Worm (Caenorhabditis elegans) whole organism, dauer: Measurements from ENCODE around the gene str-102.

ENCODE experiments used
- unc-62 ChIP-seq: sonication (generic microtip); optimal IDR thresholded peaks from 2 replicates; lab custom pipeline; 2017; ENCODE audit warnings: missing biosample characterization, missing genetic modification reagents, missing genetic modification characterization

Gene str-102

ce11 chrV:15380857-15381256 is 4.0 kb upstream of the str-102 start, which contains the start of gene dhs-23:
dhs-23 (plus strand) TSS chrV:15381219.
- no peak for TF ChIP-seq unc-62 (GFP tag; lab: Kevin White, UChicago)

- no peak for TF ChIP-seq unc-62 (GFP tag; lab: Kevin White, UChicago)
Measured at ce11 chrV:15383739-15384138, 1.1 kb upstream of the str-102 start, which contains the start of gene str-88. str-88 (minus strand) TSS chrV:15383839.

- TF ChIP-seq unc-62 (GFP tag; lab: Kevin White, UChicago): no peak
Measured at ce11 chrV:15388820-15389384, 4.1 kb downstream of the str-102 start, which contains the start of gene srh-170. srh-170 (minus strand) TSS chrV:15388870.

- no peak for TF ChIP-seq unc-62 (GFP tag; lab: Kevin White, UChicago)
Measured at ce11 chrV:15392064-15392463, 7.2 kb downstream of the str-102 start.

- TF ChIP-seq unc-62 (GFP tag; lab: Kevin White, UChicago): no peak
Measured at ce11 chrV:15394906-15395305, 10.1 kb downstream of the str-102 start, which contains the start of gene T06E6.1. T06E6.1 (minus strand) TSS chrV:15394961.

- TF ChIP-seq unc-62 (GFP tag; lab: Kevin White, UChicago): no peak
Measured at ce11 chrV:15395347-15395746, 10.5 kb downstream of the str-102 start, which contains the start of gene cyb-3. cyb-3 (plus strand) TSS chrV:15395696.

ce11 chrV:15397139-15397538 is 12.3 kb downstream of the str-102 start:
- no peak for TF ChIP-seq unc-62 (GFP tag; lab: Kevin White, UChicago)

- no peak for TF ChIP-seq unc-62 (GFP tag; lab: Kevin White, UChicago)
Measured at ce11 chrV:15398728-15399127, 13.9 kb downstream of the str-102 start, which contains the start of gene fbxa-199. fbxa-199 (minus strand) TSS chrV:15398828.

ce11 chrV:15399691-15400377 is 15.0 kb downstream of the str-102 start, which contains the start of the genes T06E6.15 and sri-7:
T06E6.15 (minus strand) TSS chrV:15399791.
sri-7 (plus strand) TSS chrV:15400327.
- no peak for TF ChIP-seq unc-62 (GFP tag; lab: Kevin White, UChicago)

- no peak for TF ChIP-seq unc-62 (GFP tag; lab: Kevin White, UChicago)
Measured at ce11 chrV:15401856-15402314, 17.1 kb downstream of the str-102 start, which contains the start of gene fbxa-135. fbxa-135 (plus strand) TSS chrV:15402264.

ce11 chrV:15404859-15405258 is 20.0 kb downstream of the str-102 start, which contains the start of gene srh-258:
srh-258 (plus strand) TSS chrV:15405159.
- no peak for TF ChIP-seq unc-62 (GFP tag; lab: Kevin White, UChicago)

ce11 chrV:15406928-15407327 is 22.1 kb downstream of the str-102 start, which contains the start of gene srh-257:
srh-257 (plus strand) TSS chrV:15407228.
- no peak for TF ChIP-seq unc-62 (GFP tag; lab: Kevin White, UChicago)

- TF ChIP-seq unc-62 (GFP tag; lab: Kevin White, UChicago): no peak
Measured at ce11 chrV:15412625-15413024, 27.8 kb downstream of the str-102 start, which contains the start of gene srbc-63. srbc-63 (minus strand) TSS chrV:15412725.

- no peak for TF ChIP-seq unc-62 (GFP tag; lab: Kevin White, UChicago)
Measured at ce11 chrV:15413847-15414246, 29.0 kb downstream of the str-102 start, which contains the start of gene srh-264. srh-264 (plus strand) TSS chrV:15414147.

ce11 chrV:15415951-15416350 is 31.1 kb downstream of the str-102 start, which contains the start of gene srh-265:
srh-265 (plus strand) TSS chrV:15416251.
- no peak for TF ChIP-seq unc-62 (GFP tag; lab: Kevin White, UChicago)

- TF ChIP-seq unc-62 (GFP tag; lab: Kevin White, UChicago): no peak
Measured at ce11 chrV:15417822-15418221, 33.0 kb downstream of the str-102 start, which contains the start of gene T06E6.10. T06E6.10 (plus strand) TSS chrV:15418122.
